Worm (Caenorhabditis elegans) whole organism, mixed stage, embryonic: Measurements from ENCODE around the gene srr-6.

Experiments used
- M03D4.4 ChIP-seq: sonication (generic microtip); optimal IDR thresholded peaks from 2 replicates; lab custom pipeline; 2017; ENCODE audit warnings: mild to moderate bottlenecking, missing genetic modification characterization, missing compliant biosample characterization
- blmp-1 ChIP-seq: fragments of 150-350 bp; optimal IDR thresholded peaks from 2 replicates; lab custom pipeline; 2014; ENCODE audit warnings: missing biosample characterization, missing genetic modification characterization
- ceh-43 ChIP-seq: fragments of 200-800 bp; sonication (Bioruptor generic); optimal IDR thresholded peaks from 2 replicates; lab custom pipeline; 2018; ENCODE audit warnings: mild to moderate bottlenecking, missing genetic modification characterization, moderate library complexity, missing compliant biosample characterization
- ces-1 ChIP-seq: fragments of 150-350 bp; optimal IDR thresholded peaks from 2 replicates; lab custom pipeline; 2014; ENCODE audit warnings: missing biosample characterization, missing genetic modification reagents, missing genetic modification characterization
- cnd-1 ChIP-seq: fragments of 200-800 bp; sonication (Bioruptor generic); optimal IDR thresholded peaks from 2 replicates; lab custom pipeline; 2018; ENCODE audit warnings: mild to moderate bottlenecking, missing genetic modification characterization, missing compliant biosample characterization
- drap-1 ChIP-seq: fragments of 200-800 bp; sonication (Bioruptor generic); optimal IDR thresholded peaks from 3 replicates; lab custom pipeline; 2018; ENCODE audit warnings: mild to moderate bottlenecking, missing genetic modification characterization, missing compliant biosample characterization
- ham-2 ChIP-seq: fragments of 200-800 bp; sonication (Bioruptor generic); optimal IDR thresholded peaks from 2 replicates; lab custom pipeline; 2018; ENCODE audit warnings: mild to moderate bottlenecking, missing genetic modification characterization, missing compliant biosample characterization
- hlh-1 ChIP-seq: fragments of 150-350 bp; optimal IDR thresholded peaks from 2 replicates; lab custom pipeline; 2014; ENCODE audit warnings: missing biosample characterization, missing genetic modification reagents, missing genetic modification characterization
- lin-32 ChIP-seq: fragments of 200-800 bp; sonication (Bioruptor generic); optimal IDR thresholded peaks from 2 replicates; lab custom pipeline; 2018; ENCODE audit warnings: mild to moderate bottlenecking, missing genetic modification characterization, missing compliant biosample characterization
- lsy-2 ChIP-seq: fragments of 150-350 bp; optimal IDR thresholded peaks from 2 replicates; lab custom pipeline; 2014; ENCODE audit warnings: missing biosample characterization, missing genetic modification characterization
- mab-5 ChIP-seq: fragments of 150-350 bp; optimal IDR thresholded peaks from 2 replicates; lab custom pipeline; 2014; ENCODE audit warnings: missing biosample characterization, missing genetic modification characterization
- mls-2 ChIP-seq: sonication (generic microtip); optimal IDR thresholded peaks from 2 replicates; lab custom pipeline; 2016; ENCODE audit warnings: mild to moderate bottlenecking, missing genetic modification characterization, moderate library complexity, missing compliant biosample characterization
- nhr-76 ChIP-seq: sonication (generic microtip); optimal IDR thresholded peaks from 2 replicates; lab custom pipeline; 2017; ENCODE audit warnings: missing biosample characterization, missing genetic modification characterization
- snpc-4 ChIP-seq: fragments of 150-350 bp; optimal IDR thresholded peaks from 2 replicates; lab custom pipeline; 2014; ENCODE audit warnings: missing biosample characterization, missing genetic modification characterization
- sptf-1 ChIP-seq: sonication (generic microtip); optimal IDR thresholded peaks from 2 replicates; lab custom pipeline; 2017; ENCODE audit warnings: mild to moderate bottlenecking, missing genetic modification characterization, moderate library complexity, missing compliant biosample characterization
- unc-120 ChIP-seq: sonication (generic microtip); optimal IDR thresholded peaks from 2 replicates; lab custom pipeline; 2017; ENCODE audit warnings: missing genetic modification characterization, missing compliant biosample characterization; ENCODE audit not compliant: poor library complexity, severe bottlenecking
- zip-8 ChIP-seq: fragments of 150-350 bp; optimal IDR thresholded peaks from 2 replicates; lab custom pipeline; 2014; ENCODE audit warnings: missing biosample characterization, missing genetic modification characterization

srr-6 gene

ce11 chrV:5053335-5053734, 40.7 kb downstream of the srr-6 start, which contains the start of gene cwp-4:
cwp-4 (plus strand) TSS chrV:5053635.
- TF ChIP-seq blmp-1 (tag; lab: Kevin White, UChicago): no peak
- TF ChIP-seq ces-1 (GFP tag; lab: Kevin White, UChicago): no peak
- TF ChIP-seq mls-2: no peak
- no peak for TF ChIP-seq drap-1
- no peak for TF ChIP-seq mab-5 (tag; lab: Kevin White, UChicago)
- TF ChIP-seq cnd-1 (tag; lab: Kevin White, UChicago): no peak
- TF ChIP-seq ceh-43 (GFP tag; lab: Kevin White, UChicago): no peak
- TF ChIP-seq nhr-76 (tag; lab: Kevin White, UChicago): no peak
- TF ChIP-seq lin-32 (GFP tag; lab: Kevin White, UChicago): no peak
- TF ChIP-seq ham-2: no peak
- TF ChIP-seq sptf-1 (tag; lab: Kevin White, UChicago): no peak
- TF ChIP-seq M03D4.4 (tag; lab: Kevin White, UChicago): no peak
- no peak for TF ChIP-seq zip-8
- no peak for TF ChIP-seq unc-120 (tag; lab: Kevin White, UChicago)
- TF ChIP-seq hlh-1 (tag; lab: Kevin White, UChicago): no peak
- no peak for TF ChIP-seq lsy-2 (tag; lab: Kevin White, UChicago)
- TF ChIP-seq snpc-4 (tag; lab: Kevin White, UChicago): no peak
